Worm (Caenorhabditis elegans): ENCODE measurements around the gene C17B7.12.

- TF ChIP-seq tab-1 (GFP tag; IDR thresholded peaks at IDR 0.05): no peak
- no peak for TF ChIP-seq med-1 (GFP tag; optimal IDR thresholded peaks at IDR 0.05; ENCODE audit: insufficient read depth)
- TF ChIP-seq klf-2 (GFP tag; conservative IDR thresholded peaks at IDR 0.05): no peak
- TF ChIP-seq flt-1 (GFP tag; IDR thresholded peaks at IDR 0.05): no peak
- no peak for TF ChIP-seq ztf-29 (GFP tag; IDR thresholded peaks at IDR 0.05)
- TF ChIP-seq cog-1 (tag; optimal IDR thresholded peaks at IDR 0.05): no peak
- no peak for TF ChIP-seq ref-1 (GFP tag; conservative IDR thresholded peaks at IDR 0.05)
Observed at ce11 chrV:3361633-3362032, 8.6 kb downstream of the C17B7.12 start.

All from whole organism, midembryonic.